Worm (Caenorhabditis elegans): Measurements from ENCODE around the gene F37B4.15.

- TF ChIP-seq xnd-1 (tag; optimal IDR thresholded peaks at IDR 0.05) = no peak
- no peak for TF ChIP-seq nfya-1 (tag; optimal IDR thresholded peaks at IDR 0.05; ENCODE audit: borderline replicate concordance, insufficient read depth)
- TF ChIP-seq egl-18 (GFP tag; IDR thresholded peaks at IDR 0.05) = no peak
- no peak for TF ChIP-seq T26A5.8 (tag; optimal IDR thresholded peaks at IDR 0.05)
- TF ChIP-seq D2030.7 (GFP tag; IDR thresholded peaks at IDR 0.05) = no peak
- no peak for TF ChIP-seq nfyb-1 (GFP tag; IDR thresholded peaks at IDR 0.05)
- no peak for TF ChIP-seq lin-35 (GFP tag; optimal IDR thresholded peaks at IDR 0.05)
- no peak for TF ChIP-seq him-1 (tag; optimal IDR thresholded peaks at IDR 0.05)
- no peak for TF ChIP-seq snpc-4 (GFP tag; optimal IDR thresholded peaks at IDR 0.05)
- TF ChIP-seq snpc-4 (tag; optimal IDR thresholded peaks at IDR 0.05) = no peak
- TF ChIP-seq F39B2.1 (GFP tag; IDR thresholded peaks at IDR 0.05) = no peak
- no peak for TF ChIP-seq F37B4.10 (GFP tag; IDR thresholded peaks at IDR 0.05)
- TF ChIP-seq nhr-27 (tag; optimal IDR thresholded peaks at IDR 0.05) = no peak
These were observed 36.6 kb upstream of the F37B4.15 start, which contains the start of gene srj-57 for ce11 chrV:2855473-2855872.

Measured in whole organism, young adult.